Worm (Caenorhabditis elegans): Measurements from ENCODE around the gene pgap-1.

The pgap-1 gene

DNA sequence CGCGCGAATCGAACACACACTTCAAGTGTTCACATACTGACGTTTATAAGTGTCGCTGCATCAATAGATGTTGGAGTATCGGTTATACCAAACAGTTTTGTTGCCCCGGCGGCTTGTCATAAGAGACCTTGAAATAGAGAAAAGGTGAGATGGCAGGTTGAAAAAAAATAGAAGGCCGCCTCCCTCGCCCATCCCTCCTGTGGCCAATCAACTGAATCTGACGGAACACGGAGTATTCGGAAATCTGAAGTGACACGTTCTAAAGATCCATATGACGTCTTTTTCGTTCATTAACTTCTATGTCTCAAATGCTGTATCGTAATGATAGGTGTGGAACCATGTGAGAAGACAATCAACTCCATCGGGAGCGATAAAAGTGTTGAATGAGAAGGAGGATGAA lies 42.2 kb upstream of the pgap-1 start:
- no peak for TF ChIP-seq F33H1.4 (GFP tag; IDR thresholded peaks at IDR 0.05)
- TF ChIP-seq nhr-120 (GFP tag; IDR thresholded peaks at IDR 0.05): no peak
- no peak for TF ChIP-seq rec-8 (tag; optimal IDR thresholded peaks at IDR 0.05)
- TF ChIP-seq lin-35 (GFP tag; optimal IDR thresholded peaks at IDR 0.05): no peak
- TF ChIP-seq madf-6 (GFP tag; IDR thresholded peaks at IDR 0.05): no peak
- no peak for TF ChIP-seq tlf-1 (GFP tag; optimal IDR thresholded peaks at IDR 0.05)
- no peak for TF ChIP-seq attf-5 (GFP tag; optimal IDR thresholded peaks at IDR 0.05)
- no peak for TF ChIP-seq K12H6.12 (tag; optimal IDR thresholded peaks at IDR 0.05)
- TF ChIP-seq egl-18 (GFP tag; IDR thresholded peaks at IDR 0.05): no peak
- TF ChIP-seq B0261.1 (tag; optimal IDR thresholded peaks at IDR 0.05): no peak
- no peak for TF ChIP-seq ztf-6 (GFP tag; IDR thresholded peaks at IDR 0.05)
- no peak for TF ChIP-seq hlh-26 (GFP tag; conservative IDR thresholded peaks at IDR 0.05)
- no peak for TF ChIP-seq hsf-1 (GFP tag; IDR thresholded peaks at IDR 0.05)
- no peak for TF ChIP-seq K11D2.4 (GFP tag; IDR thresholded peaks at IDR 0.05)
- no peak for TF ChIP-seq tbx-9 (tag; optimal IDR thresholded peaks at IDR 0.05; ENCODE audit: borderline replicate concordance)
- no peak for TF ChIP-seq aptf-3 (GFP tag; IDR thresholded peaks at IDR 0.05)
- no peak for TF ChIP-seq F22D6.2 (tag; optimal IDR thresholded peaks at IDR 0.05)

DNA sequence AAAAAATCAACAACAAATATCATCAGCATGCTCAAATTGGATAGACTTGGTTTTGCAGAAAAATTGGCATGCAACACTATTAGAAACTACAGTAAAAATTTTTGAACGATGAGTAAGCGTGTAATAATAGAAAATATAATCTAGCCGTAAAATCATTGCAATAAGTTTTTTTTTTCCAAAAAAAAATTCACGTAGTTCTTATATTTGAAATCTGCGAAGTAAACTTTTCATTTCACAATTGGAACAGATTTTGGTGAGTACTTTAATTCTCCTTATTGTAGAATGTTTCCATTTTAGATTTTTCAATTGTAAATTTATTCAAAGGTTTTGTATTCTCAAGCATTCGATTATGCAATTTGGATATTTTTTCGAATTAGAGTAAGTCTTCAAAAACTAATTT lies 41.4 kb upstream of the pgap-1 start, which contains the start of gene K10D6.3:
K10D6.3 (plus strand) TSS at position 301 of the 400 bp plus-strand sequence.
- TF ChIP-seq let-607 (tag; optimal IDR thresholded peaks at IDR 0.05) (no peak), F52B5.7 (tag; optimal IDR thresholded peaks at IDR 0.05) (no peak), akir-1 (GFP tag; optimal IDR thresholded peaks at IDR 0.05) (no peak), ztf-22 (GFP tag; optimal IDR thresholded peaks at IDR 0.05) (no peak)

DNA sequence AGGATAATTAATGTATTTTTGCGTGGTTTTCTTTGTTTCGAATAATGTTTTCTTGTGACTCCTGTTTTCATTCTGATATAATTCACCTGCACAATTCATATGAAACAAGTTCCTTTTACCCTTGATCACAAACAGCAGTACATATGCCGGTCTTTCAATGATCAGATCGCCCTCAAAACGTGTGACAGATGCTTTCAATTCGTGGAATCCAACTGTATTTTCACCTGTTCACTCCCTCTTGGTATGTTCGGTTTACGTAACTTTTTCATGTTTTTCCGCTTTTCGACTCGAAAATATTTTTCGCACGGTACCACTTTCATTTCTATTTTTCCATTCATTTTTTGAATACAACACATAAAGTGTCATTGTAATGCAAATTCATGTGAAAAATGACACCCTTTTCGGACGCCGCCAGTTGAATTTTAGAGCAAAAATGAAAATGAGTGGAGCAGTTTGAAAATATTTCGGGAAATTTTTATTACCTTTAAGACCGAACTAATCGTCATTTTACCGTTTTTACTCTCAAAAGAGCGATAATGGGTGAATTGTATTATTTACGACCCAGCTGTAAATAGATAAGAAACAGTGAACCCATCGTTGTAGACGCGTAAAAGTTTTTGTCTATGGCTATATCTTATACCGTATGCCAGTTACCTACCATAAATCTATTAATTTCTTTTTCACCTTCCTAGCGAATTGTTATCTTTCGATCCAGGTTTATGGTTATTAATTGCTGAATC lies 39.7 kb upstream of the pgap-1 start, which contains the start of gene K10D6.4:
K10D6.4 (plus strand) TSS at position 100 of the 740 bp plus-strand sequence.
- TF ChIP-seq madf-10 (tag; optimal IDR thresholded peaks at IDR 0.05) (no peak), Y53F4B.3 (GFP tag; IDR thresholded peaks at IDR 0.05) (no peak), attf-6 (GFP tag; IDR thresholded peaks at IDR 0.05) (no peak), mcd-1 (GFP tag; IDR thresholded peaks at IDR 0.05) (no peak), die-1 (tag; optimal IDR thresholded peaks at IDR 0.05) (no peak), snpc-4 (GFP tag; optimal IDR thresholded peaks at IDR 0.05) (no peak), snpc-4 (tag; optimal IDR thresholded peaks at IDR 0.05) (no peak), sea-2 (GFP tag; IDR thresholded peaks at IDR 0.05) (no peak), ceh-79 (tag; optimal IDR thresholded peaks at IDR 0.05) (no peak), nhr-80 (tag; optimal IDR thresholded peaks at IDR 0.05) (no peak), lir-1 (GFP tag; conservative IDR thresholded peaks at IDR 0.05) (no peak), lag-1 (GFP tag; IDR thresholded peaks at IDR 0.05) (no peak), Y79H2A.3 (GFP tag; conservative IDR thresholded peaks at IDR 0.05) (no peak), nfya-2 (GFP tag; IDR thresholded peaks at IDR 0.05) (no peak), nfyb-1 (GFP tag; IDR thresholded peaks at IDR 0.05) (no peak), dox-1 (GFP tag; IDR thresholded peaks at IDR 0.05) (no peak), madf-8 (GFP tag; conservative IDR thresholded peaks at IDR 0.05) (no peak), pha-4 (tag; optimal IDR thresholded peaks at IDR 0.05) (no peak)
